Worm (Caenorhabditis elegans): ENCODE measurements around the gene irld-7.

DNA sequence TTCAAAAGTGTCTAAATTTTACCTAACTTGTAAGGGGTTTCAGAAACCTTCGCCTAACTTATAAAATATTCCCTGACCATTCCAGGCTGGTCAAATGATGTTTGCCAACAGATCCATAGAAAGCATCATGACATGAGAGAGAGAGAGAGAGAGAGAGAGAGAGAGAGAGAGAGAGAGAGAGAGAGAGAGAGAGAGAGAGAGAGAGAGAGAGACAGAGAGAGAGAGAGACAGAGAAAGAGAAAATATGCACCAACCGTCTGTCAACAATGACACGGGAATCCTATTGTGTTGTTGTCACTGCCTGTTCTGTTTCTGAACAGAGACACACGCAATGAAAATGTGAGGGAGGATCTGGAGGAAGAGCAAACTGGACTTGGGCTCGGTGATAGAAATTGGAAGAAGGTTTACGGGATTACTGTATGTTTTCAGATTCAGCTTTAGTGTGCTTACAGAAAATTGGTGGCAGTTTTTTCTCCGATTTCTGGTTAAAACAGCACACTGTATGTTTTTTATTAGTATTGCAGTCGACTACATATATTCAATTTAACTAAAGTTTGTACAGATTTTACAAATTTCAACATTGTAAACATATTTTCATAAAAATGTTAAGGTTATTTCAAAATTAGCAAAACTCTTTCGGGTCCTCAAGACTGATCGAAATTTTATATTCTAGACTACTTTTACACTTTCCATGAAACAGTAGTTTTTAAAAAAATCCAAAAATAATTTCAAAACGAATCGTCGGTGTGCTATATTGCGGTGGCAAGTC, 14.0 kb upstream of the irld-7 start:
- TF ChIP-seq efl-1 (optimal IDR thresholded peaks at IDR 0.05) (peak; percentile 12 to 27), efl-1 (GFP tag; optimal IDR thresholded peaks at IDR 0.05 in 1 of 2) (no peak), mdl-1 (tag; optimal IDR thresholded peaks at IDR 0.05) (no peak), nhr-237 (tag; optimal IDR thresholded peaks at IDR 0.05) (no peak), unc-62 (GFP tag; optimal IDR thresholded peaks at IDR 0.05) (no peak), ztf-11 (tag; optimal IDR thresholded peaks at IDR 0.05) (no peak), sptf-1 (tag; optimal IDR thresholded peaks at IDR 0.05) (no peak), ama-1 (optimal IDR thresholded peaks at IDR 0.05) (no peak), egl-13 (tag; optimal IDR thresholded peaks at IDR 0.05) (no peak), nhr-11 (tag; optimal IDR thresholded peaks at IDR 0.05) (no peak), sup-37 (GFP tag; optimal IDR thresholded peaks at IDR 0.05) (no peak), jun-1 (tag; optimal IDR thresholded peaks at IDR 0.05) (peak; percentile 14)

All from whole organism, L1 larva.